Worm (Caenorhabditis elegans) whole organism, late embryonic: Measurements from ENCODE around the gene B0334.13.

Source experiments
- C08G9.2 ChIP-seq: sonication (generic microtip); optimal IDR thresholded peaks from 2 replicates; lab custom pipeline; 2016; ENCODE audit warnings: mild to moderate bottlenecking, missing genetic modification characterization, moderate library complexity, missing compliant biosample characterization
- C38D4.7 ChIP-seq: fragments of 200-800 bp; sonication (Bioruptor generic); optimal IDR thresholded peaks from 2 replicates; lab custom pipeline; 2018; ENCODE audit warnings: mild to moderate bottlenecking, missing genetic modification characterization, moderate library complexity, missing compliant biosample characterization
- K09A11.1 ChIP-seq: sonication (generic microtip); optimal IDR thresholded peaks from 2 replicates; lab custom pipeline; 2017; ENCODE audit warnings: antibody characterized with exemption, mild to moderate bottlenecking, missing genetic modification characterization, missing compliant biosample characterization; ENCODE audit not compliant: insufficient read depth
- Y22D7AL.16 ChIP-seq: sonication (generic microtip); optimal IDR thresholded peaks from 2 replicates; lab custom pipeline; 2016; ENCODE audit warnings: missing genetic modification characterization, missing compliant biosample characterization
- ahr-1 ChIP-seq: sonication (generic microtip); optimal IDR thresholded peaks from 2 replicates; lab custom pipeline; 2016; ENCODE audit warnings: missing genetic modification characterization, missing compliant biosample characterization
- ama-1 ChIP-seq: fragments of 150-350 bp; optimal IDR thresholded peaks from 2 replicates; lab custom pipeline; 2014
- ceh-14 ChIP-seq: sonication (generic microtip); optimal IDR thresholded peaks from 2 replicates; lab custom pipeline; 2016; ENCODE audit warnings: missing genotype, missing genetic modification characterization, missing compliant biosample characterization
- ceh-18 ChIP-seq: sonication (generic microtip); optimal IDR thresholded peaks from 2 replicates; lab custom pipeline; 2016; ENCODE audit warnings: missing genetic modification characterization, missing compliant biosample characterization
- ceh-19 ChIP-seq: fragments of 200-800 bp; sonication (Bioruptor generic); optimal IDR thresholded peaks from 2 replicates; lab custom pipeline; 2018; ENCODE audit warnings: mild to moderate bottlenecking, missing genetic modification characterization, missing compliant biosample characterization
- ceh-2 ChIP-seq: sonication (generic microtip); optimal IDR thresholded peaks from 2 replicates; lab custom pipeline; 2016; ENCODE audit warnings: missing genotype, missing genetic modification characterization, missing compliant biosample characterization
- ceh-22 ChIP-seq: sonication (generic microtip); optimal IDR thresholded peaks from 2 replicates; lab custom pipeline; 2017; ENCODE audit warnings: missing biosample characterization, missing genetic modification characterization
- ceh-24 ChIP-seq: sonication (generic microtip); optimal IDR thresholded peaks from 2 replicates; lab custom pipeline; 2016; ENCODE audit warnings: mild to moderate bottlenecking, missing genetic modification characterization, missing compliant biosample characterization
- ceh-30 ChIP-seq: fragments of 150-350 bp; optimal IDR thresholded peaks from 2 replicates; lab custom pipeline; 2014; ENCODE audit warnings: missing biosample characterization, missing genetic modification characterization
- ceh-31 ChIP-seq: sonication (generic microtip); optimal IDR thresholded peaks from 2 replicates; lab custom pipeline; 2016; ENCODE audit warnings: missing genetic modification characterization, missing compliant biosample characterization
- ceh-34 ChIP-seq: sonication (generic microtip); optimal IDR thresholded peaks from 2 replicates; lab custom pipeline; 2016; ENCODE audit warnings: mild to moderate bottlenecking, missing genetic modification characterization, missing compliant biosample characterization
- ceh-45 ChIP-seq: fragments of 200-800 bp; sonication (Bioruptor generic); IDR thresholded peaks from 2 replicates; pipeline ENCODE4 v1.3.6; 2022; ENCODE audit warnings: missing genetic modification reagents, missing genetic modification characterization, missing compliant biosample characterization
- ceh-48 ChIP-seq: sonication (generic microtip); optimal IDR thresholded peaks from 2 replicates; lab custom pipeline; 2016; ENCODE audit warnings: missing genetic modification characterization, inconsistent platforms, missing compliant biosample characterization
- che-1 ChIP-seq: sonication (generic microtip); optimal IDR thresholded peaks from 2 replicates; lab custom pipeline; 2016; ENCODE audit warnings: mild to moderate bottlenecking, missing genetic modification characterization, missing compliant biosample characterization
- dmd-4 ChIP-seq: sonication (generic microtip); optimal IDR thresholded peaks from 2 replicates; lab custom pipeline; 2016; ENCODE audit warnings: borderline replicate concordance, missing genetic modification characterization, missing compliant biosample characterization
- dve-1 ChIP-seq: sonication (generic microtip); optimal IDR thresholded peaks from 2 replicates; lab custom pipeline; 2017; ENCODE audit warnings: antibody characterized with exemption, mild to moderate bottlenecking, missing genetic modification characterization, missing compliant biosample characterization
- elt-2 ChIP-seq: sonication (generic microtip); optimal IDR thresholded peaks from 2 replicates; lab custom pipeline; 2016; ENCODE audit warnings: missing genetic modification reagents, missing genetic modification characterization, missing compliant biosample characterization
- elt-4 ChIP-seq: sonication (generic microtip); optimal IDR thresholded peaks from 2 replicates; lab custom pipeline; 2016; ENCODE audit warnings: missing genetic modification characterization, missing compliant biosample characterization
- ets-4 ChIP-seq: sonication (generic microtip); optimal IDR thresholded peaks from 2 replicates; lab custom pipeline; 2016; ENCODE audit warnings: missing genetic modification characterization, missing compliant biosample characterization
- fax-1 ChIP-seq: sonication (generic microtip); optimal IDR thresholded peaks from 2 replicates; lab custom pipeline; 2016; ENCODE audit warnings: missing genotype, missing genetic modification characterization, missing compliant biosample characterization
- fkh-10 ChIP-seq: fragments of 150-350 bp; optimal IDR thresholded peaks from 2 replicates; lab custom pipeline; 2014; ENCODE audit warnings: missing biosample characterization, missing genetic modification reagents, missing genetic modification characterization
- fkh-6 ChIP-seq: sonication (generic microtip); optimal IDR thresholded peaks from 2 replicates; lab custom pipeline; 2016; ENCODE audit warnings: missing genetic modification characterization, missing compliant biosample characterization
- gmeb-2 ChIP-seq: sonication (generic microtip); optimal IDR thresholded peaks from 2 replicates; lab custom pipeline; 2016; ENCODE audit warnings: missing genetic modification characterization, inconsistent platforms, missing compliant biosample characterization
- hlh-13 ChIP-seq: fragments of 200-800 bp; sonication (Bioruptor generic); optimal IDR thresholded peaks from 2 replicates; lab custom pipeline; 2018; ENCODE audit warnings: mild to moderate bottlenecking, missing genetic modification characterization, missing compliant biosample characterization
- hlh-30 ChIP-seq: sonication (generic microtip); optimal IDR thresholded peaks from 2 replicates; lab custom pipeline; 2017; ENCODE audit warnings: antibody characterized with exemption, missing genetic modification characterization, missing compliant biosample characterization; ENCODE audit not compliant: insufficient read depth
- hlh-6 ChIP-seq: sonication (generic microtip); optimal IDR thresholded peaks from 2 replicates; lab custom pipeline; 2016; ENCODE audit warnings: missing genotype, missing genetic modification characterization, missing compliant biosample characterization
- hlh-8 ChIP-seq: sonication (generic microtip); optimal IDR thresholded peaks from 2 replicates; lab custom pipeline; 2016; ENCODE audit warnings: missing genotype, missing genetic modification characterization, missing compliant biosample characterization
- lim-6 ChIP-seq: sonication (generic microtip); optimal IDR thresholded peaks from 2 replicates; lab custom pipeline; 2016; ENCODE audit warnings: missing genetic modification characterization, missing compliant biosample characterization
- madf-2 ChIP-seq: sonication (generic microtip); optimal IDR thresholded peaks from 2 replicates; lab custom pipeline; 2017; ENCODE audit warnings: missing genetic modification characterization, missing compliant biosample characterization
- nfya-1 ChIP-seq: sonication (generic microtip); optimal IDR thresholded peaks from 2 replicates; lab custom pipeline; 2017; ENCODE audit warnings: missing genetic modification characterization, mild to moderate bottlenecking, missing compliant biosample characterization, antibody characterized with exemption, moderate library complexity
- nhr-11 ChIP-seq: fragments of 150-350 bp; optimal IDR thresholded peaks from 2 replicates; lab custom pipeline; 2014; ENCODE audit warnings: missing biosample characterization, missing genetic modification characterization
- nhr-232 ChIP-seq: sonication (generic microtip); optimal IDR thresholded peaks from 2 replicates; lab custom pipeline; 2016; ENCODE audit warnings: missing genetic modification characterization, missing compliant biosample characterization
- npax-4 ChIP-seq: sonication (generic microtip); optimal IDR thresholded peaks from 2 replicates; lab custom pipeline; 2016; ENCODE audit warnings: missing genetic modification characterization, missing compliant biosample characterization
- odd-2 ChIP-seq: sonication (generic microtip); optimal IDR thresholded peaks from 2 replicates; lab custom pipeline; 2017; ENCODE audit warnings: antibody characterized with exemption, mild to moderate bottlenecking, missing genetic modification characterization, missing compliant biosample characterization
- pag-3 ChIP-seq: sonication (generic microtip); optimal IDR thresholded peaks from 2 replicates; lab custom pipeline; 2016; ENCODE audit warnings: missing compliant biosample characterization, missing genetic modification characterization, borderline replicate concordance
- pat-9 ChIP-seq: fragments of 200-800 bp; sonication (Bioruptor generic); optimal IDR thresholded peaks from 2 replicates; lab custom pipeline; 2018; ENCODE audit warnings: mild to moderate bottlenecking, missing genetic modification characterization, moderate library complexity, missing compliant biosample characterization
- pha-2 ChIP-seq: sonication (generic microtip); optimal IDR thresholded peaks from 2 replicates; lab custom pipeline; 2017; ENCODE audit warnings: mild to moderate bottlenecking, missing genetic modification characterization, missing compliant biosample characterization
- pqm-1 ChIP-seq: sonication (generic microtip); optimal IDR thresholded peaks from 2 replicates; lab custom pipeline; 2016; ENCODE audit warnings: missing genetic modification characterization, missing compliant biosample characterization
- pros-1 ChIP-seq: fragments of 150-350 bp; optimal IDR thresholded peaks from 2 replicates; lab custom pipeline; 2014; ENCODE audit warnings: missing biosample characterization, missing genetic modification reagents, missing genetic modification characterization
- ref-2 ChIP-seq: sonication (generic microtip); optimal IDR thresholded peaks from 2 replicates; lab custom pipeline; 2016; ENCODE audit warnings: missing genetic modification characterization, missing compliant biosample characterization
- rnt-1 ChIP-seq: sonication (generic microtip); optimal IDR thresholded peaks from 2 replicates; lab custom pipeline; 2016; ENCODE audit warnings: missing genetic modification characterization, missing compliant biosample characterization
- sdc-2 ChIP-seq: sonication (generic microtip); optimal IDR thresholded peaks from 2 replicates; lab custom pipeline; 2016; ENCODE audit warnings: missing genotype, missing genetic modification characterization, missing compliant biosample characterization
- sox-2 ChIP-seq: fragments of 200-800 bp; sonication (Bioruptor generic); IDR thresholded peaks from 2 replicates; pipeline ENCODE4 v1.3.6; 2022; ENCODE audit warnings: missing genetic modification reagents, missing genetic modification characterization, missing compliant biosample characterization
- sox-4 ChIP-seq: sonication (generic microtip); optimal IDR thresholded peaks from 2 replicates; lab custom pipeline; 2017; ENCODE audit warnings: mild to moderate bottlenecking, missing genetic modification characterization, inconsistent platforms, missing compliant biosample characterization
- ttx-3 ChIP-seq: sonication (generic microtip); optimal IDR thresholded peaks from 2 replicates; lab custom pipeline; 2016; ENCODE audit warnings: missing genetic modification reagents, missing genetic modification characterization, missing compliant biosample characterization
- unc-3 ChIP-seq, 2 experiments: fragments of 200-800 bp in 1 of 2; sonication (Bioruptor generic) in 1 of 2; sonication (generic microtip) in 1 of 2; conservative IDR thresholded peaks in 1 of 2; optimal IDR thresholded peaks in 1 of 2; 2 replicates each; pipeline versions ENCODE4 v1.3.6 to Lab custom; 2016 to 2022; ENCODE audit warnings: missing compliant biosample characterization in 2 of 2, missing genetic modification characterization in 2 of 2, missing genetic modification reagents in 1 of 2
- unc-42 ChIP-seq: sonication (generic microtip); optimal IDR thresholded peaks from 2 replicates; lab custom pipeline; 2016; ENCODE audit warnings: missing genotype, missing genetic modification characterization, missing compliant biosample characterization
- unc-86 ChIP-seq: sonication (generic microtip); optimal IDR thresholded peaks from 2 replicates; lab custom pipeline; 2016; ENCODE audit warnings: missing genetic modification characterization, missing compliant biosample characterization
- ztf-16 ChIP-seq: sonication (generic microtip); optimal IDR thresholded peaks from 2 replicates; lab custom pipeline; 2017; ENCODE audit warnings: missing genetic modification characterization, missing compliant biosample characterization

Gene B0334.13

ce11 chrII:11453025-11453424 is 35.1 kb upstream of the B0334.13 start, which contains the start of gene rsp-1:
Gene rsp-1 (plus strand): TSS chrII:11453362.
- peak; percentile 78 for TF ChIP-seq ceh-31 (tag; lab: Kevin White, UChicago)
- TF ChIP-seq unc-3 (GFP tag; conservative IDR thresholded peaks at IDR 0.05; lab: Robert Waterston, UW), result no peak
- TF ChIP-seq unc-3 (tag; optimal IDR thresholded peaks at IDR 0.05; lab: Kevin White, UChicago), result peak; percentile 66
- TF ChIP-seq sox-2 (GFP tag; lab: Robert Waterston, UW), result no peak
- peak; percentile 23 for TF ChIP-seq unc-86
- TF ChIP-seq madf-2, result peak; percentile 49
- TF ChIP-seq elt-2 (tag; lab: Kevin White, UChicago), result peak; percentile 51
- peak; percentile 19 for TF ChIP-seq sox-4 (tag; lab: Kevin White, UChicago)
- TF ChIP-seq ref-2 (tag; lab: Kevin White, UChicago), result peak; percentile 69
- TF ChIP-seq K09A11.1 (tag; lab: Kevin White, UChicago), result peak; percentile 11
- no peak for TF ChIP-seq ceh-45 (GFP tag; lab: Robert Waterston, UW)
- TF ChIP-seq ceh-18 (tag; lab: Kevin White, UChicago), result peak; percentile 77
- peak; percentile 55 for TF ChIP-seq lim-6 (tag; lab: Kevin White, UChicago)
- no peak for TF ChIP-seq hlh-6 (tag; lab: Kevin White, UChicago)
- no peak for TF ChIP-seq hlh-8 (tag; lab: Kevin White, UChicago)
- TF ChIP-seq odd-2 (tag; lab: Kevin White, UChicago), result no peak
- peak; percentile 47 for TF ChIP-seq ceh-30 (tag; lab: Kevin White, UChicago)
- TF ChIP-seq C38D4.7 (GFP tag; lab: Kevin White, UChicago), result no peak
- peak; percentile 48 for TF ChIP-seq ceh-14 (tag; lab: Kevin White, UChicago)
- no peak for TF ChIP-seq dmd-4 (tag; lab: Kevin White, UChicago)
- peak; percentile 88 for TF ChIP-seq ceh-48
- no peak for TF ChIP-seq hlh-13 (GFP tag; lab: Kevin White, UChicago)
- TF ChIP-seq fkh-10 (GFP tag; lab: Kevin White, UChicago), result peak; percentile 13
- TF ChIP-seq pha-2 (tag; lab: Kevin White, UChicago), result peak; percentile 33
- peak; percentile 49 for TF ChIP-seq pat-9
- peak; percentile 35 for TF ChIP-seq gmeb-2 (tag; lab: Kevin White, UChicago)
- peak; percentile 37 for TF ChIP-seq Y22D7AL.16 (tag; lab: Kevin White, UChicago)
- TF ChIP-seq C08G9.2 (tag; lab: Kevin White, UChicago), result peak; percentile 19
- TF ChIP-seq npax-4 (tag; lab: Kevin White, UChicago), result no peak
- peak; percentile 81 for TF ChIP-seq unc-42 (tag; lab: Kevin White, UChicago)
- TF ChIP-seq ahr-1, result no peak
- TF ChIP-seq nhr-11 (tag; lab: Kevin White, UChicago), result no peak
- no peak for TF ChIP-seq ceh-19
- no peak for TF ChIP-seq pros-1 (tag; lab: Kevin White, UChicago)
- peak; percentile 6 for TF ChIP-seq che-1 (tag; lab: Kevin White, UChicago)
- peak; percentile 71 for TF ChIP-seq rnt-1 (tag; lab: Kevin White, UChicago)
- TF ChIP-seq ama-1 (lab: Kevin White, UChicago), result no peak
- TF ChIP-seq elt-4 (tag; lab: Kevin White, UChicago), result no peak
- TF ChIP-seq nhr-232 (tag; lab: Kevin White, UChicago), result no peak
- TF ChIP-seq ceh-22 (tag; lab: Kevin White, UChicago), result no peak
- TF ChIP-seq ceh-34 (tag; lab: Kevin White, UChicago), result peak; percentile 58
- peak; percentile 38 for TF ChIP-seq fax-1 (tag; lab: Kevin White, UChicago)
- no peak for TF ChIP-seq pqm-1 (tag; lab: Kevin White, UChicago)
- TF ChIP-seq ttx-3 (tag; lab: Kevin White, UChicago), result no peak
- peak; percentile 42 for TF ChIP-seq pag-3 (tag; lab: Kevin White, UChicago)
- no peak for TF ChIP-seq ceh-24 (tag; lab: Kevin White, UChicago)
- peak; percentile 33 for TF ChIP-seq fkh-6 (tag; lab: Kevin White, UChicago)
- TF ChIP-seq ztf-16 (tag; lab: Kevin White, UChicago), result peak; percentile 55
- TF ChIP-seq dve-1 (tag; lab: Kevin White, UChicago), result peak; percentile 67
- peak; percentile 43 for TF ChIP-seq ceh-2 (tag; lab: Kevin White, UChicago)
- TF ChIP-seq ets-4 (tag; lab: Kevin White, UChicago), result peak; percentile 18
- peak; percentile 80 for TF ChIP-seq nfya-1 (tag; lab: Kevin White, UChicago)
- TF ChIP-seq hlh-30, result peak; percentile 17
- TF ChIP-seq sdc-2 (tag; lab: Kevin White, UChicago), result peak; percentile 46
